Worm (Caenorhabditis elegans): ENCODE measurements around the gene C05D11.5.

The C05D11.5 gene

ce11 chrIII:6362323-6362922 is 49.4 kb downstream of the C05D11.5 start (continued):
- TF ChIP-seq nhr-90 (tag; optimal IDR thresholded peaks at IDR 0.05; ENCODE audit: poor library complexity) (peak; percentile 51), nhr-85 (tag) (peak; percentile 99), nhr-237 (tag; optimal IDR thresholded peaks at IDR 0.05) (peak; percentile 24), mdl-1 (tag; optimal IDR thresholded peaks at IDR 0.05) (peak in 1 of 2 experiments; percentile 58), zip-4 (GFP tag; optimal IDR thresholded peaks at IDR 0.05) (no peak), Y116A8C.19 (tag; optimal IDR thresholded peaks at IDR 0.05; ENCODE audit: borderline replicate concordance) (no peak), elt-2 (tag; optimal IDR thresholded peaks at IDR 0.05) (no peak), unc-30 (tag; optimal IDR thresholded peaks at IDR 0.05) (no peak), ets-5 (GFP tag; IDR thresholded peaks at IDR 0.05) (no peak), nhr-84 (tag; optimal IDR thresholded peaks at IDR 0.05) (no peak), ceh-63 (GFP tag; optimal IDR thresholded peaks at IDR 0.05) (no peak), egl-13 (tag; optimal IDR thresholded peaks at IDR 0.05) (no peak), lin-14 (GFP tag; optimal IDR thresholded peaks at IDR 0.05) (peak; percentile 96), mef-2 (tag; optimal IDR thresholded peaks at IDR 0.05) (no peak), mab-9 (GFP tag; IDR thresholded peaks at IDR 0.05) (no peak), isw-1 (GFP tag; IDR thresholded peaks at IDR 0.05) (no peak), lin-15B (tag; optimal IDR thresholded peaks at IDR 0.05) (no peak), egl-27 (tag; optimal IDR thresholded peaks at IDR 0.05) (peak in 1 of 2 experiments; percentile 14), unc-62 (GFP tag; optimal IDR thresholded peaks at IDR 0.05) (no peak), fkh-8 (tag; optimal IDR thresholded peaks at IDR 0.05) (no peak), nhr-47 (tag; optimal IDR thresholded peaks at IDR 0.05) (peak; percentile 59), aly-2 (tag; optimal IDR thresholded peaks at IDR 0.05) (no peak), hlh-17 (GFP tag; optimal IDR thresholded peaks at IDR 0.05; ENCODE audit: borderline replicate concordance) (no peak), hpl-2 (GFP tag; optimal IDR thresholded peaks at IDR 0.05) (no peak), fkh-4 (tag; optimal IDR thresholded peaks at IDR 0.05; ENCODE audit: borderline replicate concordance) (no peak), F16B12.6 (tag; optimal IDR thresholded peaks at IDR 0.05) (peak; percentile 31), sptf-1 (tag; optimal IDR thresholded peaks at IDR 0.05) (no peak), snpc-4 (tag; optimal IDR thresholded peaks at IDR 0.05) (peak; percentile 14), nhr-71 (tag; optimal IDR thresholded peaks at IDR 0.05) (peak; percentile 93), unc-130 (tag; optimal IDR thresholded peaks at IDR 0.05) (peak; percentile 57), ceh-8 (GFP tag; optimal IDR thresholded peaks at IDR 0.05) (no peak)

- TF ChIP-seq nhr-20 (tag; optimal IDR thresholded peaks at IDR 0.05) (peak; percentile 18), elt-2 (tag; optimal IDR thresholded peaks at IDR 0.05) (peak; percentile 83), elt-3 (tag; optimal IDR thresholded peaks at IDR 0.05) (peak in 1 of 6 experiments; percentile 25), lsy-2 (tag; optimal IDR thresholded peaks at IDR 0.05) (peak in 1 of 2 experiments; percentile 4), grh-1 (GFP tag; IDR thresholded peaks at IDR 0.05) (no peak), nhr-71 (tag; optimal IDR thresholded peaks at IDR 0.05) (peak; percentile 39), mab-9 (GFP tag; IDR thresholded peaks at IDR 0.05) (no peak), unc-130 (tag; optimal IDR thresholded peaks at IDR 0.05) (no peak), lin-14 (GFP tag; optimal IDR thresholded peaks at IDR 0.05) (peak; percentile 29), sup-37 (GFP tag; optimal IDR thresholded peaks at IDR 0.05) (no peak), ceh-8 (GFP tag; optimal IDR thresholded peaks at IDR 0.05) (no peak), ztf-4 (tag; optimal IDR thresholded peaks at IDR 0.05) (no peak), lin-15B (tag; optimal IDR thresholded peaks at IDR 0.05) (no peak), egl-13 (tag; optimal IDR thresholded peaks at IDR 0.05) (peak; percentile 38), efl-1 (optimal IDR thresholded peaks at IDR 0.05) (no peak), efl-1 (GFP tag; optimal IDR thresholded peaks at IDR 0.05 in 1 of 2) (peak in 1 of 2 experiments; percentile 93), pqm-1 (tag; optimal IDR thresholded peaks at IDR 0.05) (no peak), aha-1 (tag; optimal IDR thresholded peaks at IDR 0.05) (no peak), lin-35 (GFP tag; optimal IDR thresholded peaks at IDR 0.05) (peak in 1 of 2 experiments; percentile 57)
Observed at ce11 chrIII:6361560-6361959, 50.3 kb downstream of the C05D11.5 start.

Data from whole organism, L1 larva.